Worm (Caenorhabditis elegans) whole organism, young adult: ENCODE measurements around the gene timm-17B.1.

Experiments used
- F49E8.2 ChIP-seq: sonication (generic microtip); optimal IDR thresholded peaks from 3 replicates; lab custom pipeline; 2017; ENCODE audit warnings: missing genetic modification characterization, mild to moderate bottlenecking, missing compliant biosample characterization, antibody characterized with exemption, moderate library complexity; ENCODE audit not compliant: insufficient read depth
- F55B11.4 ChIP-seq: sonication (generic microtip); optimal IDR thresholded peaks from 2 replicates; lab custom pipeline; 2016; ENCODE audit warnings: missing compliant biosample characterization, missing genetic modification characterization, borderline replicate concordance; ENCODE audit not compliant: insufficient read depth
- Y67H2A.10 ChIP-seq: fragments of 200-800 bp; sonication (Bioruptor generic); conservative IDR thresholded peaks from 2 replicates; pipeline ENCODE4 v1.3.6; 2022; ENCODE audit warnings: missing genetic modification reagents, missing genetic modification characterization, missing compliant biosample characterization
- bed-2 ChIP-seq: fragments of 200-800 bp; sonication (Bioruptor generic); IDR thresholded peaks from 2 replicates; pipeline ENCODE4 v1.3.6; 2022; ENCODE audit warnings: missing genetic modification reagents, missing genetic modification characterization, missing compliant biosample characterization
- ceh-58 ChIP-seq: fragments of 200-800 bp; sonication (Bioruptor generic); IDR thresholded peaks from 2 replicates; pipeline ENCODE4 v1.3.6; 2022; ENCODE audit warnings: missing genetic modification characterization, missing compliant biosample characterization
- snpc-1.1 ChIP-seq: sonication (generic microtip); optimal IDR thresholded peaks from 2 replicates; lab custom pipeline; 2017; ENCODE audit warnings: missing genetic modification characterization, mild to moderate bottlenecking, missing compliant biosample characterization, antibody characterized with exemption, moderate library complexity, missing genotype, missing genetic modification reagents; ENCODE audit not compliant: insufficient read depth
- unc-130 ChIP-seq: sonication (generic microtip); optimal IDR thresholded peaks from 2 replicates; lab custom pipeline; 2016; ENCODE audit warnings: missing genetic modification reagents, missing genetic modification characterization, missing compliant biosample characterization
- unc-62 ChIP-seq: fragments of 150-350 bp; optimal IDR thresholded peaks from 2 replicates; lab custom pipeline; 2014; ENCODE audit warnings: missing biosample characterization, missing genetic modification reagents, missing genetic modification characterization

DNA sequence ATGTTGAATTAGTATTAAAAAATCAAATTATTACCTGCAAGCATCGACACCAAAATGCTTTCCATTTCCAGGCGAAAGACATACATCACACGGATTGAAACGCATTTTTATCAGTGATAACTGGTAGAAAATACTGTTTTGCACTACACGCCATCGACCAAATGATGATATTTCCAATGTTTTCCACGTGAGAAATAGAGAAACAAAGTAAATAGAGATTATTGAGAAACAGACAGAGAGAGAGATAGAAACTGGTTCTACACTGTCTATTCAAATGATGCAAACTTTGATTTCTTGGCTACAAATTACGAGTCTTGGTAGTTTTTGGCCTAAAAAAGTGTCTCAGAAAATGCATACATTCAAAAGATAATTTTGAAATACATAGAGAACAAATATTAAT, 43.0 kb upstream of the timm-17B.1 start, which contains the start of gene nhr-104:
- TF ChIP-seq ceh-58 (GFP tag; lab: Robert Waterston, UW) = no peak
- no peak for TF ChIP-seq Y67H2A.10 (GFP tag; lab: Robert Waterston, UW)
- no peak for TF ChIP-seq F49E8.2 (tag; lab: Kevin White, UChicago)
- no peak for TF ChIP-seq snpc-1.1 (tag; lab: Kevin White, UChicago)
- no peak for TF ChIP-seq unc-130 (GFP tag; lab: Kevin White, UChicago)
- no peak for TF ChIP-seq unc-62 (GFP tag; lab: Kevin White, UChicago)
- no peak for TF ChIP-seq F55B11.4 (tag; lab: Kevin White, UChicago)
- TF ChIP-seq bed-2 = no peak
